Fruit fly (Drosophila melanogaster) whole organism, embryonic: Measurements from ENCODE around the gene HP1c.

Experiments used
- CG10654 ChIP-seq: fragments of 200-800 bp; sonication (Bioruptor generic); optimal IDR thresholded peaks from 2 replicates; lab custom pipeline; 2016; ENCODE audit warnings: missing biosample characterization, missing genetic modification characterization
- CG11456 ChIP-seq: fragments of 200-800 bp; sonication (Bioruptor generic); IDR thresholded peaks from 3 replicates; pipeline ENCODE4 v1.3.6; 2022; ENCODE audit warnings: missing biosample characterization, missing genetic modification characterization
- CG1233 ChIP-seq: fragments of 200-800 bp; sonication (Bioruptor generic); optimal IDR thresholded peaks from 4 replicates; lab custom pipeline; 2018; ENCODE audit warnings: missing biosample characterization, mild to moderate bottlenecking, missing genetic modification characterization
- CG13287 ChIP-seq: fragments of 200-800 bp; sonication (Bioruptor generic); IDR thresholded peaks from 2 replicates; pipeline ENCODE4 v1.3.6; 2022; ENCODE audit warnings: missing biosample characterization, missing genetic modification characterization; ENCODE audit not compliant: partially characterized antibody
- CG13424 ChIP-seq: fragments of 200-800 bp; sonication (Bioruptor generic); optimal IDR thresholded peaks from 2 replicates; lab custom pipeline; 2019; ENCODE audit warnings: missing biosample characterization, mild to moderate bottlenecking, missing genetic modification characterization, moderate library complexity
- CG14050 ChIP-seq: fragments of 200-800 bp; sonication (Bioruptor generic); IDR thresholded peaks from 3 replicates; pipeline ENCODE4 v1.3.6; 2022; ENCODE audit warnings: missing biosample characterization, missing genetic modification characterization
- CG15479 ChIP-seq: fragments of 200-800 bp; sonication (Bioruptor generic); optimal IDR thresholded peaks from 3 replicates; lab custom pipeline; 2019; ENCODE audit warnings: missing biosample characterization, mild to moderate bottlenecking, missing genetic modification characterization, moderate library complexity
- CG16779 ChIP-seq: fragments of 200-800 bp; sonication (Bioruptor generic); IDR thresholded peaks from 2 replicates; pipeline ENCODE4 v1.3.6; 2022; ENCODE audit warnings: missing biosample characterization, missing genetic modification characterization
- CG18599 ChIP-seq: fragments of 200-800 bp; sonication (Bioruptor generic); optimal IDR thresholded peaks from 3 replicates; lab custom pipeline; 2017; ENCODE audit warnings: missing biosample characterization, missing genetic modification characterization, mild to moderate bottlenecking, moderate library complexity, missing genetic modification reagents
- CG18619 ChIP-seq: fragments of 200-800 bp; sonication (Bioruptor generic); optimal IDR thresholded peaks from 3 replicates; lab custom pipeline; 2017; ENCODE audit warnings: missing biosample characterization, mild to moderate bottlenecking, missing genetic modification characterization
- CG2202 ChIP-seq: fragments of 200-800 bp; sonication (Bioruptor generic); optimal IDR thresholded peaks from 2 replicates; lab custom pipeline; 2018; ENCODE audit warnings: missing biosample characterization, mild to moderate bottlenecking, missing genetic modification characterization
- CG2889 ChIP-seq: fragments of 200-800 bp; sonication (Bioruptor generic); IDR thresholded peaks from 3 replicates; pipeline ENCODE4 v1.3.6; 2022; ENCODE audit warnings: missing biosample characterization, missing genetic modification characterization
- CG31388 ChIP-seq: fragments of 200-800 bp; sonication (Bioruptor generic); optimal IDR thresholded peaks from 2 replicates; lab custom pipeline; 2016; ENCODE audit warnings: missing biosample characterization, missing genetic modification characterization
- CG32772 ChIP-seq: fragments of 200-800 bp; sonication (Bioruptor generic); IDR thresholded peaks from 2 replicates; pipeline ENCODE4 v1.3.6; 2022; ENCODE audit warnings: missing biosample characterization, missing genetic modification characterization
- CG4424 ChIP-seq: fragments of 200-800 bp; sonication (Bioruptor generic); optimal IDR thresholded peaks from 3 replicates; lab custom pipeline; 2016; ENCODE audit warnings: missing biosample characterization, missing genetic modification characterization
- CG4617 ChIP-seq: fragments of 200-800 bp; sonication (Bioruptor generic); optimal IDR thresholded peaks from 3 replicates; lab custom pipeline; 2016; ENCODE audit warnings: missing biosample characterization, missing genetic modification characterization, borderline replicate concordance
- CG4707 ChIP-seq: fragments of 200-800 bp; sonication (Bioruptor generic); optimal IDR thresholded peaks from 2 replicates; lab custom pipeline; 2018; ENCODE audit warnings: missing biosample characterization, mild to moderate bottlenecking, missing genetic modification characterization, moderate library complexity
- CG4730 ChIP-seq: fragments of 200-800 bp; sonication (Bioruptor generic); IDR thresholded peaks from 2 replicates; pipeline ENCODE4 v1.3.6; 2022; ENCODE audit warnings: missing biosample characterization, missing genetic modification characterization
- CG4854 ChIP-seq: fragments of 200-800 bp; sonication (Bioruptor generic); optimal IDR thresholded peaks from 2 replicates; lab custom pipeline; 2016; ENCODE audit warnings: missing biosample characterization, missing genetic modification characterization, inconsistent platforms
- CG9817 ChIP-seq: fragments of 200-800 bp; sonication (Bioruptor generic); optimal IDR thresholded peaks from 2 replicates; lab custom pipeline; 2018; ENCODE audit warnings: missing biosample characterization, mild to moderate bottlenecking, missing genetic modification characterization, moderate library complexity
- Camta ChIP-seq: fragments of 200-800 bp; sonication (Bioruptor generic); optimal IDR thresholded peaks from 2 replicates; lab custom pipeline; 2016; ENCODE audit warnings: missing biosample characterization, missing genetic modification characterization
- Deaf1 ChIP-seq: fragments of 200-800 bp; optimal IDR thresholded peaks from 3 replicates; lab custom pipeline; 2019; ENCODE audit warnings: missing biosample characterization, mild to moderate bottlenecking, missing genetic modification characterization, moderate library complexity
- Dip3 ChIP-seq: fragments of 200-800 bp; sonication (Bioruptor generic); optimal IDR thresholded peaks from 3 replicates; lab custom pipeline; 2016; ENCODE audit warnings: missing biosample characterization, missing genetic modification characterization
- Drgx ChIP-seq: fragments of 200-800 bp; sonication (Bioruptor generic); IDR thresholded peaks from 2 replicates; pipeline ENCODE4 v1.3.6; 2022; ENCODE audit warnings: missing biosample characterization, missing genetic modification characterization
- Fer2 ChIP-seq: fragments of 200-800 bp; sonication (Bioruptor generic); optimal IDR thresholded peaks from 2 replicates; lab custom pipeline; 2018; ENCODE audit warnings: missing biosample characterization, mild to moderate bottlenecking, missing genetic modification characterization, moderate library complexity
- Lhr ChIP-seq: fragments of 200-800 bp; sonication (Bioruptor generic); optimal IDR thresholded peaks from 3 replicates; lab custom pipeline; 2017; ENCODE audit warnings: mild to moderate bottlenecking, missing biosample characterization, missing genetic modification reagents, missing genetic modification characterization
- Nf-YC ChIP-seq: fragments of 200-800 bp; optimal IDR thresholded peaks from 3 replicates; lab custom pipeline; 2019; ENCODE audit warnings: missing biosample characterization, mild to moderate bottlenecking, missing genetic modification characterization, moderate library complexity
- Opbp ChIP-seq: fragments of 200-800 bp; sonication (Bioruptor generic); IDR thresholded peaks from 3 replicates; pipeline ENCODE4 v1.3.6; 2022; ENCODE audit warnings: missing biosample characterization, missing genetic modification characterization; ENCODE audit not compliant: partially characterized antibody
- Ravus ChIP-seq: fragments of 200-800 bp; sonication (Bioruptor generic); IDR thresholded peaks from 2 replicates; pipeline ENCODE4 v1.3.6; 2022; ENCODE audit warnings: missing biosample characterization, missing genetic modification characterization
- Taf1 ChIP-seq: fragments of 200-800 bp; sonication (Bioruptor generic); IDR thresholded peaks from 2 replicates; pipeline ENCODE4 v1.3.6; 2022; ENCODE audit warnings: missing biosample characterization, missing genetic modification characterization
- al ChIP-seq: fragments of 200-800 bp; sonication (Bioruptor generic); IDR thresholded peaks from 2 replicates; pipeline ENCODE4 v1.3.6; 2022; ENCODE audit warnings: missing biosample characterization, missing genetic modification characterization
- br ChIP-seq: fragments of >200 bp; optimal IDR thresholded peaks from 2 replicates; lab custom pipeline; 2017
- cad ChIP-seq: fragments of >200 bp; optimal IDR thresholded peaks from 2 replicates; lab custom pipeline; 2017; ENCODE audit warnings: missing biosample characterization, missing genetic modification characterization
- chif ChIP-seq, 2 experiments: fragments of 200-800 bp; sonication (Bioruptor generic); optimal IDR thresholded peaks; 3 replicates each; lab custom pipeline; 2016; ENCODE audit warnings: missing biosample characterization in 2 of 2, missing genetic modification characterization in 2 of 2
- dan ChIP-seq: fragments of 200-800 bp; sonication (Bioruptor generic); IDR thresholded peaks from 2 replicates; pipeline ENCODE4 v1.3.6; 2022; ENCODE audit warnings: missing biosample characterization, missing genetic modification characterization
- dm ChIP-seq: fragments of 200-800 bp; sonication (Bioruptor generic); optimal IDR thresholded peaks from 3 replicates; lab custom pipeline; 2016; ENCODE audit warnings: missing biosample characterization, missing genetic modification characterization
- gem ChIP-seq: fragments of 200-800 bp; sonication (Bioruptor generic); optimal IDR thresholded peaks from 2 replicates; lab custom pipeline; 2019; ENCODE audit warnings: missing biosample characterization, mild to moderate bottlenecking, missing genetic modification characterization, moderate library complexity
- gsb ChIP-seq: fragments of 200-800 bp; sonication (Bioruptor generic); IDR thresholded peaks from 2 replicates; pipeline ENCODE4 v1.3.6; 2022; ENCODE audit warnings: missing biosample characterization, missing genetic modification characterization
- gt ChIP-seq: fragments of 200-800 bp; sonication (Bioruptor generic); IDR thresholded peaks from 2 replicates; pipeline ENCODE4 v1.3.6; 2022; ENCODE audit warnings: missing biosample characterization, missing genetic modification characterization
- hb ChIP-seq: fragments of 200-800 bp; sonication (Bioruptor generic); IDR thresholded peaks from 3 replicates; pipeline ENCODE4 v1.3.6; 2022; ENCODE audit warnings: missing biosample characterization, missing genetic modification characterization; ENCODE audit not compliant: partially characterized antibody
- kah ChIP-seq: fragments of 200-800 bp; sonication (Bioruptor generic); optimal IDR thresholded peaks from 2 replicates; lab custom pipeline; 2018; ENCODE audit warnings: missing biosample characterization, mild to moderate bottlenecking, missing genetic modification characterization
- mam ChIP-seq: fragments of 200-800 bp; sonication (Bioruptor generic); optimal IDR thresholded peaks from 3 replicates; lab custom pipeline; 2016; ENCODE audit warnings: missing biosample characterization, missing genetic modification characterization
- nerfin-2 ChIP-seq: fragments of 200-800 bp; sonication (Bioruptor generic); IDR thresholded peaks from 2 replicates; pipeline ENCODE4 v1.3.6; 2022; ENCODE audit warnings: missing biosample characterization, missing genetic modification characterization; ENCODE audit not compliant: partially characterized antibody
- nom ChIP-seq: fragments of 200-800 bp; sonication (Bioruptor generic); optimal IDR thresholded peaks from 2 replicates; lab custom pipeline; 2017; ENCODE audit warnings: missing biosample characterization, missing genetic modification characterization, mild to moderate bottlenecking, moderate library complexity, missing genetic modification reagents
- onecut ChIP-seq: fragments of 200-800 bp; sonication (Bioruptor generic); IDR thresholded peaks from 2 replicates; pipeline ENCODE4 v1.3.6; 2022; ENCODE audit warnings: missing biosample characterization, missing genetic modification characterization
- pfk ChIP-seq: fragments of 200-800 bp; sonication (Bioruptor generic); optimal IDR thresholded peaks from 2 replicates; lab custom pipeline; 2018; ENCODE audit warnings: missing biosample characterization, mild to moderate bottlenecking, missing genetic modification characterization, moderate library complexity
- repo ChIP-seq: fragments of 200-800 bp; sonication (Bioruptor generic); optimal IDR thresholded peaks from 2 replicates; lab custom pipeline; 2016; ENCODE audit warnings: missing biosample characterization, missing genetic modification characterization
- sd ChIP-seq: fragments of 200-800 bp; sonication (Bioruptor generic); optimal IDR thresholded peaks from 3 replicates; lab custom pipeline; 2018; ENCODE audit warnings: missing biosample characterization, mild to moderate bottlenecking, missing genetic modification characterization, moderate library complexity
- slp2 ChIP-seq: fragments of 200-800 bp; sonication (Bioruptor generic); optimal IDR thresholded peaks from 2 replicates; lab custom pipeline; 2016; ENCODE audit warnings: missing biosample characterization, missing genetic modification characterization
- tin ChIP-seq: fragments of 200-800 bp; sonication (Bioruptor generic); optimal IDR thresholded peaks from 3 replicates; lab custom pipeline; 2016; ENCODE audit warnings: missing biosample characterization, missing genetic modification characterization
- tll ChIP-seq, 2 experiments: fragments of 200-800 bp in 1 of 2; fragments of >200 bp in 1 of 2; sonication (Bioruptor generic) in 1 of 2; optimal IDR thresholded peaks; 2 replicates each; lab custom pipeline; 2017 to 2019; ENCODE audit warnings: missing biosample characterization in 2 of 2, missing genetic modification characterization in 2 of 2, mild to moderate bottlenecking in 1 of 2, moderate library complexity in 1 of 2
- z ChIP-seq: fragments of 200-800 bp; sonication (Bioruptor generic); IDR thresholded peaks from 3 replicates; pipeline ENCODE4 v1.3.6; 2022; ENCODE audit warnings: missing biosample characterization, missing genetic modification characterization

HP1c gene

DNA sequence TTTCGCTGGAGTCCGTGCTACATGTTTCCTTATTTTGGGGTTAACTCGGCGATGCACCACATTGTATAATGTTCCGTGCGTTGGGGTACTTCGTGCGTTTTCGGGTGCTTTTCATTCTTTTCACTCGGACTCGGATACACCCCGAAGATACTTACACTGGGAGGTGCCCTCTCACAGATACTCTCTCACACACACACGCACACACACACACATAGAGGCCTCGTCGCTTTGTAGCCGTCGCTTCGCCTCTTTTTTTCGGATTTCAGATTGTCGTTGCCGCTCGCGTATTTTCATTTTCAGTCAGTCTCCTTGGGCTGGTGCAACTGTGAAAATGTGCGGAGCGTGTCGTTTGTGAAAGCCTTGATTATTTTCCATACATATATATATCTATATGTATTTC is 36.0 kb downstream of the HP1c start (continued):
- TF ChIP-seq CG9817: no peak
- TF ChIP-seq CG18599: no peak
- TF ChIP-seq nom (GFP tag; lab: Kevin White, UChicago): peak; percentile 49
- TF ChIP-seq slp2 (GFP tag; lab: Kevin White, UChicago): no peak
- peak; percentile 17 for TF ChIP-seq kah
- TF ChIP-seq CG1233 (GFP tag; lab: Kevin White, UChicago): no peak
- no peak for TF ChIP-seq Taf1 (GFP tag; lab: Robert Waterston, UW)
- TF ChIP-seq dan: no peak
- TF ChIP-seq dm: no peak
- no peak for TF ChIP-seq Opbp
- TF ChIP-seq Ravus: no peak
- no peak for TF ChIP-seq CG31388
- TF ChIP-seq Dip3 (GFP tag; lab: Kevin White, UChicago): no peak
- no peak for TF ChIP-seq CG4424 (GFP tag; lab: Kevin White, UChicago)
- no peak for TF ChIP-seq hb
- peak; percentile 22 for TF ChIP-seq sd (tag; lab: Kevin White, UChicago)
- no peak for TF ChIP-seq CG4707 (GFP tag; lab: Kevin White, UChicago)
- TF ChIP-seq cad (GFP tag; lab: Kevin White, UChicago): no peak
- no peak for TF ChIP-seq nerfin-2 (GFP tag; lab: Robert Waterston, UW)
- no peak for TF ChIP-seq Lhr (GFP tag; lab: Kevin White, UChicago)
- no peak for TF ChIP-seq CG10654 (GFP tag; lab: Kevin White, UChicago)
- TF ChIP-seq CG4730 (GFP tag; lab: Robert Waterston, UW): no peak
- TF ChIP-seq onecut: peak; percentile 53
- no peak; the same call in 2 of the 3 replicates for TF ChIP-seq CG14050 (GFP tag; lab: Robert Waterston, UW)
- peak; percentile 9; the same call in 1 of the 2 replicates for TF ChIP-seq CG13287 (GFP tag; lab: Robert Waterston, UW)
- no peak for TF ChIP-seq CG16779 (GFP tag; lab: Robert Waterston, UW)
- TF ChIP-seq repo (GFP tag; lab: Kevin White, UChicago): no peak
- no peak for TF ChIP-seq CG32772 (GFP tag; lab: Robert Waterston, UW)
- TF ChIP-seq CG4854 (GFP tag; lab: Kevin White, UChicago): no peak
- TF ChIP-seq CG13424: peak; percentile 2
- TF ChIP-seq Deaf1 (tag; lab: Kevin White, UChicago): peak; percentile 97
- TF ChIP-seq chif (GFP tag; optimal IDR thresholded peaks at IDR 0.05; lab: Kevin White, UChicago): no peak
- TF ChIP-seq Drgx (GFP tag; lab: Robert Waterston, UW): peak; percentile 80
- TF ChIP-seq CG18619 (GFP tag; lab: Kevin White, UChicago): no peak
- no peak for TF ChIP-seq gem (tag; lab: Kevin White, UChicago)
- no peak for TF ChIP-seq CG4617
- TF ChIP-seq br (lab: Kevin White, UChicago): no peak
- no peak for TF ChIP-seq tll (GFP tag; optimal IDR thresholded peaks at IDR 0.05; lab: Kevin White, UChicago)
- TF ChIP-seq mam (GFP tag; lab: Kevin White, UChicago): no peak
- peak; percentile 48; the same call in 1 of the 2 replicates for TF ChIP-seq gsb
- no peak for TF ChIP-seq Camta
- no peak for TF ChIP-seq CG2202 (tag; lab: Kevin White, UChicago)
- no peak for TF ChIP-seq CG11456
- no peak for TF ChIP-seq al (GFP tag; lab: Robert Waterston, UW)
- TF ChIP-seq pfk (GFP tag; lab: Kevin White, UChicago): no peak
- peak; percentile 4 for TF ChIP-seq tin (GFP tag; lab: Kevin White, UChicago)
- TF ChIP-seq Nf-YC: peak; percentile 18
- peak; percentile 46; the same call in 1 of the 3 replicates for TF ChIP-seq z
- TF ChIP-seq CG15479 (GFP tag; lab: Kevin White, UChicago): no peak
- TF ChIP-seq CG2889 (GFP tag; lab: Robert Waterston, UW): no peak
- TF ChIP-seq Fer2: no peak
- TF ChIP-seq gt: no peak
